Fruit fly (Drosophila melanogaster) whole organism, embryonic: ENCODE results near the gene CG3918.

ENCODE experiments used
- Adf1 ChIP-seq: fragments of 200-800 bp; sonication (Bioruptor generic); IDR thresholded peaks from 2 replicates; pipeline ENCODE4 v1.3.6; 2022; ENCODE audit warnings: missing biosample characterization, missing genetic modification characterization
- Atf3 ChIP-seq: fragments of 200-800 bp; sonication (Bioruptor generic); optimal IDR thresholded peaks from 3 replicates; lab custom pipeline; 2016; ENCODE audit warnings: missing biosample characterization, missing genetic modification characterization
- CG1024 ChIP-seq: fragments of 200-800 bp; sonication (Bioruptor generic); IDR thresholded peaks from 2 replicates; pipeline ENCODE4 v1.3.6; 2022; ENCODE audit warnings: missing biosample characterization, missing genetic modification characterization
- CG11093 ChIP-seq: fragments of 200-800 bp; sonication (Bioruptor generic); IDR thresholded peaks from 3 replicates; pipeline ENCODE4 v1.3.6; 2022; ENCODE audit warnings: missing biosample characterization, missing genetic modification characterization
- CG11696 ChIP-seq: fragments of 200-800 bp; sonication (Bioruptor generic); IDR thresholded peaks from 2 replicates; pipeline ENCODE4 v1.3.6; 2022; ENCODE audit warnings: missing biosample characterization, missing genetic modification characterization
- CG12219 ChIP-seq: fragments of 200-800 bp; sonication (Bioruptor generic); optimal IDR thresholded peaks from 3 replicates; lab custom pipeline; 2018; ENCODE audit warnings: missing biosample characterization, mild to moderate bottlenecking, missing genetic modification characterization
- CG14441 ChIP-seq: fragments of 200-800 bp; sonication (Bioruptor generic); IDR thresholded peaks from 2 replicates; pipeline ENCODE4 v1.3.6; 2022; ENCODE audit warnings: missing biosample characterization, missing genetic modification characterization
- CG14710 ChIP-seq: fragments of 200-800 bp; sonication (Bioruptor generic); optimal IDR thresholded peaks from 3 replicates; lab custom pipeline; 2019; ENCODE audit warnings: missing biosample characterization, mild to moderate bottlenecking, missing genetic modification characterization, moderate library complexity
- CG14860 ChIP-seq: fragments of 200-800 bp; sonication (Bioruptor generic); IDR thresholded peaks from 3 replicates; pipeline ENCODE4 v1.3.6; 2022; ENCODE audit warnings: missing biosample characterization, missing genetic modification characterization; ENCODE audit not compliant: partially characterized antibody
- CG1602 ChIP-seq: fragments of 200-800 bp; sonication (Bioruptor generic); optimal IDR thresholded peaks from 3 replicates; lab custom pipeline; 2016; ENCODE audit warnings: missing biosample characterization, missing genetic modification characterization
- CG16863 ChIP-seq: fragments of 200-800 bp; sonication (Bioruptor generic); optimal IDR thresholded peaks from 3 replicates; lab custom pipeline; 2016; ENCODE audit warnings: missing biosample characterization, missing genetic modification characterization
- CG17568 ChIP-seq: fragments of 200-800 bp; sonication (Bioruptor generic); optimal IDR thresholded peaks from 2 replicates; lab custom pipeline; 2018; ENCODE audit warnings: missing biosample characterization, mild to moderate bottlenecking, missing genetic modification characterization, moderate library complexity
- CG17829 ChIP-seq: fragments of 200-800 bp; optimal IDR thresholded peaks from 2 replicates; lab custom pipeline; 2019; ENCODE audit warnings: missing biosample characterization, mild to moderate bottlenecking, missing genetic modification characterization, moderate library complexity
- CG2678 ChIP-seq: fragments of 200-800 bp; sonication (Bioruptor generic); optimal IDR thresholded peaks from 3 replicates; lab custom pipeline; 2019; ENCODE audit warnings: missing biosample characterization, mild to moderate bottlenecking, missing genetic modification characterization, moderate library complexity
- CG3163 ChIP-seq: fragments of 200-800 bp; sonication (Bioruptor generic); optimal IDR thresholded peaks from 3 replicates; lab custom pipeline; 2016; ENCODE audit warnings: missing biosample characterization, missing genetic modification characterization
- CG4730 ChIP-seq: fragments of 200-800 bp; sonication (Bioruptor generic); IDR thresholded peaks from 2 replicates; pipeline ENCODE4 v1.3.6; 2022; ENCODE audit warnings: missing biosample characterization, missing genetic modification characterization
- CG4820 ChIP-seq: fragments of 200-800 bp; sonication (Bioruptor generic); optimal IDR thresholded peaks from 3 replicates; lab custom pipeline; 2016; ENCODE audit warnings: missing biosample characterization, missing genetic modification characterization
- CG4854 ChIP-seq: fragments of 200-800 bp; sonication (Bioruptor generic); optimal IDR thresholded peaks from 2 replicates; lab custom pipeline; 2016; ENCODE audit warnings: missing biosample characterization, missing genetic modification characterization, inconsistent platforms
- CG6654 ChIP-seq: fragments of 200-800 bp; sonication (Bioruptor generic); optimal IDR thresholded peaks from 2 replicates; lab custom pipeline; 2017; ENCODE audit warnings: missing biosample characterization, mild to moderate bottlenecking, missing genetic modification characterization
- CG6689 ChIP-seq: fragments of 200-800 bp; sonication (Bioruptor generic); IDR thresholded peaks from 2 replicates; pipeline ENCODE4 v1.3.6; 2022; ENCODE audit warnings: missing biosample characterization, missing genetic modification characterization
- CG6813 ChIP-seq: fragments of 200-800 bp; sonication (Bioruptor generic); optimal IDR thresholded peaks from 2 replicates; lab custom pipeline; 2017; ENCODE audit warnings: missing biosample characterization, missing genetic modification characterization, mild to moderate bottlenecking, moderate library complexity, missing genetic modification reagents
- CG8765 ChIP-seq: fragments of 200-800 bp; sonication (Bioruptor generic); IDR thresholded peaks from 2 replicates; pipeline ENCODE4 v1.3.6; 2022; ENCODE audit warnings: missing biosample characterization, missing genetic modification characterization
- CrebB ChIP-seq: fragments of 200-800 bp; sonication (Bioruptor generic); optimal IDR thresholded peaks from 3 replicates; lab custom pipeline; 2018; ENCODE audit warnings: missing biosample characterization, mild to moderate bottlenecking, missing genetic modification characterization
- Dbx ChIP-seq: fragments of 200-800 bp; sonication (Bioruptor generic); IDR thresholded peaks from 3 replicates; pipeline ENCODE4 v1.3.6; 2022; ENCODE audit warnings: missing biosample characterization, missing genetic modification characterization
- Dek ChIP-seq: fragments of 200-800 bp; sonication (Bioruptor generic); optimal IDR thresholded peaks from 3 replicates; lab custom pipeline; 2019; ENCODE audit warnings: missing biosample characterization, mild to moderate bottlenecking, missing genetic modification characterization, moderate library complexity
- Doc3 ChIP-seq: fragments of 200-800 bp; sonication (Bioruptor generic); IDR thresholded peaks from 3 replicates; pipeline ENCODE4 v1.3.6; 2022; ENCODE audit warnings: missing biosample characterization, missing genetic modification characterization; ENCODE audit not compliant: partially characterized antibody
- Ets65A ChIP-seq: fragments of 200-800 bp; sonication (Bioruptor generic); peaks from one replicate; lab custom pipeline; 2016; ENCODE audit warnings: missing biosample characterization, missing genetic modification characterization
- Hr39 ChIP-seq: fragments of >200 bp; optimal IDR thresholded peaks from 2 replicates; lab custom pipeline; 2017
- Kr ChIP-seq: fragments of 200-800 bp; sonication (Bioruptor generic); optimal IDR thresholded peaks from 2 replicates; lab custom pipeline; 2017; ENCODE audit warnings: missing biosample characterization, mild to moderate bottlenecking, missing genetic modification characterization
- Neu2 ChIP-seq: fragments of 200-800 bp; sonication (Bioruptor generic); optimal IDR thresholded peaks from 3 replicates; lab custom pipeline; 2016; ENCODE audit warnings: missing biosample characterization, missing genetic modification characterization, borderline replicate concordance
- Oaz ChIP-seq: fragments of 200-800 bp; sonication (Bioruptor generic); IDR thresholded peaks from 2 replicates; pipeline ENCODE4 v1.3.6; 2022; ENCODE audit warnings: missing biosample characterization, missing genetic modification characterization
- Side ChIP-seq: fragments of 200-800 bp; sonication (Bioruptor generic); optimal IDR thresholded peaks from 2 replicates; lab custom pipeline; 2016; ENCODE audit warnings: missing biosample characterization, missing genetic modification characterization
- Six4 ChIP-seq: fragments of 200-800 bp; sonication (Bioruptor generic); optimal IDR thresholded peaks from 2 replicates; lab custom pipeline; 2016; ENCODE audit warnings: missing biosample characterization, missing genetic modification characterization
- Sry-δ ChIP-seq: fragments of 200-800 bp; sonication (Bioruptor generic); optimal IDR thresholded peaks from 2 replicates; lab custom pipeline; 2016; ENCODE audit warnings: missing biosample characterization, missing genetic modification characterization
- ase ChIP-seq: fragments of 200-800 bp; sonication (Bioruptor generic); IDR thresholded peaks from 3 replicates; pipeline ENCODE4 v1.3.6; 2022; ENCODE audit warnings: missing biosample characterization, missing genetic modification characterization
- chif ChIP-seq, 2 experiments: fragments of 200-800 bp; sonication (Bioruptor generic); optimal IDR thresholded peaks; 3 replicates each; lab custom pipeline; 2016; ENCODE audit warnings: missing biosample characterization in 2 of 2, missing genetic modification characterization in 2 of 2
- chinmo ChIP-seq: fragments of 200-800 bp; sonication (Bioruptor generic); IDR thresholded peaks from 4 replicates; pipeline ENCODE4 v1.3.6; 2022; ENCODE audit warnings: missing biosample characterization, missing genetic modification characterization; ENCODE audit not compliant: partially characterized antibody
- ewg ChIP-seq: fragments of 200-800 bp; sonication (Bioruptor generic); optimal IDR thresholded peaks from 3 replicates; lab custom pipeline; 2017; ENCODE audit warnings: mild to moderate bottlenecking, missing biosample characterization, missing genetic modification reagents, missing genetic modification characterization
- eyg ChIP-seq: fragments of 200-800 bp; sonication (Bioruptor generic); optimal IDR thresholded peaks from 3 replicates; lab custom pipeline; 2016; ENCODE audit warnings: missing biosample characterization, missing genetic modification characterization
- gem ChIP-seq: fragments of 200-800 bp; sonication (Bioruptor generic); optimal IDR thresholded peaks from 2 replicates; lab custom pipeline; 2019; ENCODE audit warnings: missing biosample characterization, mild to moderate bottlenecking, missing genetic modification characterization, moderate library complexity
- hth ChIP-seq: fragments of >200 bp; optimal IDR thresholded peaks from 2 replicates; lab custom pipeline; 2017; ENCODE audit warnings: inconsistent platforms
- kah ChIP-seq: fragments of 200-800 bp; sonication (Bioruptor generic); optimal IDR thresholded peaks from 2 replicates; lab custom pipeline; 2018; ENCODE audit warnings: missing biosample characterization, mild to moderate bottlenecking, missing genetic modification characterization
- knrl ChIP-seq: fragments of 200-800 bp; sonication (Bioruptor generic); IDR thresholded peaks from 3 replicates; pipeline ENCODE4 v1.3.6; 2022; ENCODE audit warnings: missing biosample characterization, missing genetic modification characterization; ENCODE audit not compliant: partially characterized antibody
- mirr ChIP-seq: fragments of 200-800 bp; sonication (Bioruptor generic); optimal IDR thresholded peaks from 3 replicates; lab custom pipeline; 2018; ENCODE audit warnings: missing biosample characterization, mild to moderate bottlenecking, missing genetic modification characterization
- nmo ChIP-seq: fragments of 200-800 bp; sonication (Bioruptor generic); optimal IDR thresholded peaks from 2 replicates; lab custom pipeline; 2018; ENCODE audit warnings: missing biosample characterization, mild to moderate bottlenecking, missing genetic modification characterization, moderate library complexity
- onecut ChIP-seq: fragments of 200-800 bp; sonication (Bioruptor generic); IDR thresholded peaks from 2 replicates; pipeline ENCODE4 v1.3.6; 2022; ENCODE audit warnings: missing biosample characterization, missing genetic modification characterization
- sd ChIP-seq: fragments of 200-800 bp; sonication (Bioruptor generic); optimal IDR thresholded peaks from 3 replicates; lab custom pipeline; 2018; ENCODE audit warnings: missing biosample characterization, mild to moderate bottlenecking, missing genetic modification characterization, moderate library complexity
- sr ChIP-seq: fragments of 200-800 bp; sonication (Bioruptor generic); IDR thresholded peaks from 3 replicates; pipeline ENCODE4 v1.3.6; 2022; ENCODE audit warnings: missing biosample characterization, missing genetic modification characterization
- stc ChIP-seq: fragments of 200-800 bp; sonication (Bioruptor generic); IDR thresholded peaks from 2 replicates; pipeline ENCODE4 v1.3.6; 2022; ENCODE audit warnings: missing biosample characterization, missing genetic modification characterization
- trh ChIP-seq: fragments of 200-800 bp; sonication (Bioruptor generic); optimal IDR thresholded peaks from 2 replicates; lab custom pipeline; 2016; ENCODE audit warnings: missing biosample characterization, missing genetic modification characterization
- unc-4 ChIP-seq: fragments of 200-800 bp; sonication (Bioruptor generic); IDR thresholded peaks from 2 replicates; pipeline ENCODE4 v1.3.6; 2022; ENCODE audit warnings: missing biosample characterization, missing genetic modification characterization; ENCODE audit not compliant: partially characterized antibody
- zf30C ChIP-seq: fragments of 200-800 bp; sonication (Bioruptor generic); optimal IDR thresholded peaks from 3 replicates; lab custom pipeline; 2018; ENCODE audit warnings: missing biosample characterization, mild to moderate bottlenecking, missing genetic modification characterization

Gene CG3918

dm6 chrX:6528508-6528998 is 4.3 kb downstream of the CG3918 start, which contains the start of gene Agxt:
Agxt (plus strand) TSS chrX:6528948.
- TF ChIP-seq CG14441 (GFP tag; lab: Robert Waterston, UW) = peak; percentile 33; the same call in 1 of the 2 replicates
- no peak for TF ChIP-seq chif (GFP tag; optimal IDR thresholded peaks at IDR 0.05; lab: Kevin White, UChicago)
- no peak for TF ChIP-seq unc-4
- peak; percentile 44 for TF ChIP-seq gem
- no peak for TF ChIP-seq Dbx (GFP tag; lab: Robert Waterston, UW)
- TF ChIP-seq mirr (GFP tag; lab: Kevin White, UChicago) = no peak
- no peak for TF ChIP-seq CG11093 (GFP tag; lab: Robert Waterston, UW)
- no peak for TF ChIP-seq Six4 (GFP tag; lab: Kevin White, UChicago)
- TF ChIP-seq zf30C (GFP tag; lab: Kevin White, UChicago) = no peak
- TF ChIP-seq sd (tag; lab: Kevin White, UChicago) = no peak
- no peak for TF ChIP-seq hth (lab: Kevin White, UChicago)
- no peak for TF ChIP-seq CG1024 (GFP tag; lab: Robert Waterston, UW)
- TF ChIP-seq Ets65A (GFP tag; lab: Kevin White, UChicago) = no peak
- TF ChIP-seq Hr39 (lab: Kevin White, UChicago) = no peak
- TF ChIP-seq nmo = peak; percentile 3
- no peak for TF ChIP-seq Atf3 (GFP tag; lab: Kevin White, UChicago)
- TF ChIP-seq kah = no peak
- no peak for TF ChIP-seq ase (GFP tag; lab: Robert Waterston, UW)
- TF ChIP-seq CG17829 (tag; lab: Kevin White, UChicago) = no peak
- TF ChIP-seq trh (GFP tag; lab: Kevin White, UChicago) = no peak
- TF ChIP-seq CG6813 (GFP tag; lab: Kevin White, UChicago) = no peak
- TF ChIP-seq CG14860 = no peak
- TF ChIP-seq eyg (GFP tag; lab: Kevin White, UChicago) = no peak
- TF ChIP-seq CG3163 (GFP tag; lab: Kevin White, UChicago) = no peak
- TF ChIP-seq CG11696 (GFP tag; lab: Robert Waterston, UW) = no peak
- peak; percentile 44 for TF ChIP-seq CG2678 (tag; lab: Kevin White, UChicago)
- no peak for TF ChIP-seq knrl (GFP tag; lab: Robert Waterston, UW)
- no peak for TF ChIP-seq Dek (tag; lab: Kevin White, UChicago)
- TF ChIP-seq Sry-δ (GFP tag; lab: Kevin White, UChicago) = no peak
- TF ChIP-seq CG14710 (tag; lab: Kevin White, UChicago) = no peak
- TF ChIP-seq Adf1 = no peak
- TF ChIP-seq chinmo (GFP tag; lab: Robert Waterston, UW) = 0 out of 4 replicates have a peak, but pooled peaks have one; percentile 26
- no peak for TF ChIP-seq CG4820 (GFP tag; lab: Kevin White, UChicago)
- TF ChIP-seq CG4730 = no peak
- no peak for TF ChIP-seq CG4854 (GFP tag; lab: Kevin White, UChicago)
- no peak for TF ChIP-seq CG1602
- no peak for TF ChIP-seq CG12219 (GFP tag; lab: Kevin White, UChicago)
- TF ChIP-seq CG17568 (GFP tag; lab: Kevin White, UChicago) = no peak
- TF ChIP-seq onecut (GFP tag; lab: Robert Waterston, UW) = no peak
- TF ChIP-seq CG6654 (GFP tag; lab: Kevin White, UChicago) = no peak
- TF ChIP-seq CG6689 (GFP tag; lab: Robert Waterston, UW) = 0 out of 2 replicates have a peak, but pooled peaks have one; percentile 19
- TF ChIP-seq Doc3 = no peak
- no peak for TF ChIP-seq Kr (GFP tag; lab: Kevin White, UChicago)
- no peak for TF ChIP-seq Neu2 (GFP tag; lab: Kevin White, UChicago)
- TF ChIP-seq Side = no peak
- peak; percentile 27; the same call in 1 of the 2 replicates for TF ChIP-seq stc (GFP tag; lab: Robert Waterston, UW)
- no peak for TF ChIP-seq CG16863 (GFP tag; lab: Kevin White, UChicago)
- no peak for TF ChIP-seq CrebB
- no peak for TF ChIP-seq Oaz (GFP tag; lab: Robert Waterston, UW)
- no peak for TF ChIP-seq ewg (GFP tag; lab: Kevin White, UChicago)
- TF ChIP-seq CG8765 (GFP tag; lab: Robert Waterston, UW) = no peak
- TF ChIP-seq sr (GFP tag; lab: Robert Waterston, UW) = no peak
